Worm (Caenorhabditis elegans): ENCODE data around the gene C44B9.3.

DNA sequence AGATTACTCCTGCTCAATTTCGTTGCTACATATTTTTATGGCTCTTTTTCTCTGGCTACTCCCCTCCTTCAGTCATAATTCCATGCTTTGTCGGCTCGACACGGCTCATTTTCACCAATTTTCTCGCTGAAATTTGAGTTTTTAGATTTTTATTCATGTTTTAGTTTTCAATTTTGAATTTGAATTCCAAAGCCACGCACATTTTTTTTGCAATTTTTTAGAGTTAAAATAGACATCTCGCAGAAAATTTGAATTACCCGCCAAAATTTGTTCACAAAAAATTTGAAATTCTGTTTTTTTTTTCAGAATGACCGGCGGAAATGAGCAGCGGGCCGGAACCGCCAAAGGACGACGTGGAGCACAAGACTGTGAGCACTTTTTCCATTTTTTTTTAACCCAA, 22.4 kb upstream of the C44B9.3 start, which contains the start of gene unc-119:
- TF ChIP-seq him-1 (tag; optimal IDR thresholded peaks at IDR 0.05) (no peak), dao-5 (tag; optimal IDR thresholded peaks at IDR 0.05) (no peak)
